Fruit fly (Drosophila melanogaster) whole organism, embryonic: ENCODE data around the gene CG13896.
A peak's percentile ranks its signal among the peaks of the same experiment; 100 is the strongest.

Experiments used
- Ada2b ChIP-seq: fragments of 200-800 bp; sonication (Bioruptor generic); IDR thresholded peaks from 2 replicates; pipeline ENCODE4 v1.3.6; 2022; ENCODE audit warnings: missing biosample characterization, missing genetic modification characterization
- Adf1 ChIP-seq: fragments of 200-800 bp; sonication (Bioruptor generic); IDR thresholded peaks from 2 replicates; pipeline ENCODE4 v1.3.6; 2022; ENCODE audit warnings: missing biosample characterization, missing genetic modification characterization
- Antp ChIP-seq: fragments of 200-800 bp; sonication (Bioruptor generic); optimal IDR thresholded peaks from 3 replicates; lab custom pipeline; 2016; ENCODE audit warnings: missing biosample characterization, missing genetic modification characterization
- BtbVII ChIP-seq: fragments of 200-800 bp; sonication (Bioruptor generic); optimal IDR thresholded peaks from 3 replicates; lab custom pipeline; 2017; ENCODE audit warnings: missing biosample characterization, mild to moderate bottlenecking, missing genetic modification characterization
- CG1024 ChIP-seq: fragments of 200-800 bp; sonication (Bioruptor generic); IDR thresholded peaks from 2 replicates; pipeline ENCODE4 v1.3.6; 2022; ENCODE audit warnings: missing biosample characterization, missing genetic modification characterization
- CG10366 ChIP-seq: fragments of 200-800 bp; sonication (Bioruptor generic); IDR thresholded peaks from 2 replicates; pipeline ENCODE4 v1.3.6; 2022; ENCODE audit warnings: missing biosample characterization, missing genetic modification characterization
- CG12155 ChIP-seq: fragments of 200-800 bp; sonication (Bioruptor generic); optimal IDR thresholded peaks from 3 replicates; lab custom pipeline; 2016; ENCODE audit warnings: missing biosample characterization, missing genetic modification characterization
- CG13123 ChIP-seq: fragments of 200-800 bp; sonication (Bioruptor generic); optimal IDR thresholded peaks from 2 replicates; lab custom pipeline; 2016; ENCODE audit warnings: missing biosample characterization, missing genetic modification characterization
- CG13624 ChIP-seq: fragments of 200-800 bp; sonication (Bioruptor generic); optimal IDR thresholded peaks from 2 replicates; lab custom pipeline; 2016; ENCODE audit warnings: missing biosample characterization, missing genetic modification characterization
- CG14014 ChIP-seq: fragments of 200-800 bp; sonication (Bioruptor generic); IDR thresholded peaks from 2 replicates; pipeline ENCODE4 v1.3.6; 2022; ENCODE audit warnings: missing biosample characterization, missing genetic modification characterization
- CG1603 ChIP-seq: fragments of 200-800 bp; sonication (Bioruptor generic); optimal IDR thresholded peaks from 2 replicates; lab custom pipeline; 2019; ENCODE audit warnings: missing biosample characterization, mild to moderate bottlenecking, missing genetic modification characterization, moderate library complexity
- CG16863 ChIP-seq: fragments of 200-800 bp; sonication (Bioruptor generic); optimal IDR thresholded peaks from 3 replicates; lab custom pipeline; 2016; ENCODE audit warnings: missing biosample characterization, missing genetic modification characterization
- CG1832 ChIP-seq: fragments of 200-800 bp; sonication (Bioruptor generic); optimal IDR thresholded peaks from 2 replicates; lab custom pipeline; 2017; ENCODE audit warnings: missing biosample characterization, mild to moderate bottlenecking, missing genetic modification characterization, inconsistent platforms
- CG31441 ChIP-seq: fragments of 200-800 bp; sonication (Bioruptor generic); IDR thresholded peaks from 2 replicates; pipeline ENCODE4 v1.3.6; 2022; ENCODE audit warnings: missing biosample characterization, missing genetic modification characterization
- CG4328 ChIP-seq: fragments of 200-800 bp; sonication (Bioruptor generic); optimal IDR thresholded peaks from 3 replicates; lab custom pipeline; 2017; ENCODE audit warnings: missing biosample characterization, missing genetic modification reagents, missing genetic modification characterization
- CG4730 ChIP-seq: fragments of 200-800 bp; sonication (Bioruptor generic); IDR thresholded peaks from 2 replicates; pipeline ENCODE4 v1.3.6; 2022; ENCODE audit warnings: missing biosample characterization, missing genetic modification characterization
- CG6765 ChIP-seq: fragments of 200-800 bp; sonication (Bioruptor generic); optimal IDR thresholded peaks from 3 replicates; lab custom pipeline; 2017; ENCODE audit warnings: missing biosample characterization, mild to moderate bottlenecking, missing genetic modification characterization
- CG7556 ChIP-seq: fragments of 200-800 bp; sonication (Bioruptor generic); optimal IDR thresholded peaks from 2 replicates; lab custom pipeline; 2017; ENCODE audit warnings: missing biosample characterization, mild to moderate bottlenecking, missing genetic modification characterization
- CG8290 ChIP-seq, 3 experiments: fragments of 200-800 bp; sonication (Bioruptor generic); optimal IDR thresholded peaks; 2 replicates each; lab custom pipeline; 2016 to 2019; ENCODE audit warnings: missing biosample characterization in 3 of 3, missing genetic modification characterization in 3 of 3, mild to moderate bottlenecking in 2 of 3, moderate library complexity in 1 of 3
- CG9932 ChIP-seq: fragments of 200-800 bp; sonication (Bioruptor generic); IDR thresholded peaks from 2 replicates; pipeline ENCODE4 v1.3.6; 2022; ENCODE audit warnings: missing biosample characterization, missing genetic modification characterization
- Camta ChIP-seq: fragments of 200-800 bp; sonication (Bioruptor generic); optimal IDR thresholded peaks from 2 replicates; lab custom pipeline; 2016; ENCODE audit warnings: missing biosample characterization, missing genetic modification characterization
- Chrac-16 ChIP-seq: fragments of 200-800 bp; sonication (Bioruptor generic); optimal IDR thresholded peaks from 3 replicates; lab custom pipeline; 2016; ENCODE audit warnings: missing biosample characterization, missing genetic modification characterization
- Deaf1 ChIP-seq: fragments of 200-800 bp; optimal IDR thresholded peaks from 3 replicates; lab custom pipeline; 2019; ENCODE audit warnings: missing biosample characterization, mild to moderate bottlenecking, missing genetic modification characterization, moderate library complexity
- Dip3 ChIP-seq: fragments of 200-800 bp; sonication (Bioruptor generic); optimal IDR thresholded peaks from 3 replicates; lab custom pipeline; 2016; ENCODE audit warnings: missing biosample characterization, missing genetic modification characterization
- Dll ChIP-seq: fragments of 200-800 bp; sonication (Bioruptor generic); IDR thresholded peaks from 4 replicates; pipeline ENCODE4 v1.3.6; 2022; ENCODE audit warnings: missing biosample characterization, missing genetic modification characterization; ENCODE audit not compliant: partially characterized antibody
- Ets65A ChIP-seq: fragments of 200-800 bp; sonication (Bioruptor generic); peaks from one replicate; lab custom pipeline; 2016; ENCODE audit warnings: missing biosample characterization, missing genetic modification characterization
- NfI ChIP-seq: fragments of 200-800 bp; sonication (Bioruptor generic); optimal IDR thresholded peaks from 3 replicates; lab custom pipeline; 2018; ENCODE audit warnings: missing biosample characterization, mild to moderate bottlenecking, missing genetic modification characterization, moderate library complexity
- PHDP ChIP-seq: fragments of 200-800 bp; sonication (Bioruptor generic); optimal IDR thresholded peaks from 3 replicates; lab custom pipeline; 2018; ENCODE audit warnings: missing biosample characterization, mild to moderate bottlenecking, missing genetic modification characterization, moderate library complexity
- Sin3A ChIP-seq: fragments of >200 bp; optimal IDR thresholded peaks from 2 replicates; lab custom pipeline; 2018
- Sry-δ ChIP-seq: fragments of 200-800 bp; sonication (Bioruptor generic); optimal IDR thresholded peaks from 2 replicates; lab custom pipeline; 2016; ENCODE audit warnings: missing biosample characterization, missing genetic modification characterization
- Ssrp ChIP-seq: fragments of 200-800 bp; sonication (Bioruptor generic); optimal IDR thresholded peaks from 2 replicates; lab custom pipeline; 2018; ENCODE audit warnings: missing biosample characterization, mild to moderate bottlenecking, missing genetic modification characterization, moderate library complexity
- ac ChIP-seq: fragments of 200-800 bp; sonication (Bioruptor generic); optimal IDR thresholded peaks from 3 replicates; lab custom pipeline; 2017; ENCODE audit warnings: missing biosample characterization, mild to moderate bottlenecking, missing genetic modification characterization
- corto ChIP-seq: fragments of 200-800 bp; sonication (Bioruptor generic); optimal IDR thresholded peaks from 2 replicates; lab custom pipeline; 2016; ENCODE audit warnings: missing biosample characterization, mild to moderate bottlenecking, missing genetic modification characterization, moderate library complexity
- dimm ChIP-seq: fragments of 200-800 bp; sonication (Bioruptor generic); IDR thresholded peaks from 2 replicates; pipeline ENCODE4 v1.3.6; 2022; ENCODE audit warnings: missing biosample characterization, missing genetic modification characterization
- esg ChIP-seq: fragments of 200-800 bp; sonication (Bioruptor generic); conservative IDR thresholded peaks from 2 replicates; pipeline ENCODE4 v1.3.6; 2022; ENCODE audit warnings: missing biosample characterization, missing genetic modification characterization
- fu2 ChIP-seq: fragments of 200-800 bp; sonication (Bioruptor generic); optimal IDR thresholded peaks from 2 replicates; lab custom pipeline; 2016; ENCODE audit warnings: missing biosample characterization, missing genetic modification characterization
- gce ChIP-seq: fragments of 200-800 bp; sonication (Bioruptor generic); IDR thresholded peaks from 3 replicates; pipeline ENCODE4 v1.3.6; 2022; ENCODE audit warnings: missing biosample characterization, missing genetic modification characterization
- hkb ChIP-seq, 2 experiments: fragments of 200-800 bp in 1 of 2; fragments of >200 bp in 1 of 2; sonication (Bioruptor generic) in 1 of 2; IDR thresholded peaks in 1 of 2; optimal IDR thresholded peaks in 1 of 2; 2 replicates each; pipeline versions ENCODE4 v1.3.6 to Lab custom; 2017 to 2022; ENCODE audit warnings: missing biosample characterization in 1 of 2, missing genetic modification characterization in 1 of 2
- knrl ChIP-seq: fragments of 200-800 bp; sonication (Bioruptor generic); IDR thresholded peaks from 3 replicates; pipeline ENCODE4 v1.3.6; 2022; ENCODE audit warnings: missing biosample characterization, missing genetic modification characterization; ENCODE audit not compliant: partially characterized antibody
- oc ChIP-seq: fragments of 200-800 bp; sonication (Bioruptor generic); optimal IDR thresholded peaks from 2 replicates; lab custom pipeline; 2018; ENCODE audit warnings: missing biosample characterization, mild to moderate bottlenecking, missing genetic modification characterization, moderate library complexity
- pan ChIP-seq, 4 experiments: fragments of >200 bp in 3 of 4; fragments of 200-800 bp in 1 of 4; sonication (Bioruptor generic) in 1 of 4; optimal IDR thresholded peaks in 3 of 4; IDR thresholded peaks in 1 of 4; 2 replicates each; pipeline versions ENCODE4 v1.3.6 to Lab custom; 2017 to 2022; ENCODE audit warnings: missing biosample characterization in 2 of 4, missing genetic modification characterization in 2 of 4, mixed read lengths in 1 of 4
- slbo ChIP-seq: fragments of 200-800 bp; sonication (Bioruptor generic); IDR thresholded peaks from 2 replicates; pipeline ENCODE4 v1.3.6; 2022; ENCODE audit warnings: missing biosample characterization, missing genetic modification characterization
- slp2 ChIP-seq: fragments of 200-800 bp; sonication (Bioruptor generic); optimal IDR thresholded peaks from 2 replicates; lab custom pipeline; 2016; ENCODE audit warnings: missing biosample characterization, missing genetic modification characterization
- ssp ChIP-seq: fragments of 200-800 bp; sonication (Bioruptor generic); IDR thresholded peaks from 2 replicates; pipeline ENCODE4 v1.3.6; 2022; ENCODE audit warnings: missing biosample characterization, missing genetic modification characterization
- tll ChIP-seq, 2 experiments: fragments of 200-800 bp in 1 of 2; fragments of >200 bp in 1 of 2; sonication (Bioruptor generic) in 1 of 2; optimal IDR thresholded peaks; 2 replicates each; lab custom pipeline; 2017 to 2019; ENCODE audit warnings: missing biosample characterization in 2 of 2, missing genetic modification characterization in 2 of 2, mild to moderate bottlenecking in 1 of 2, moderate library complexity in 1 of 2
- tup ChIP-seq: fragments of 200-800 bp; sonication (Bioruptor generic); optimal IDR thresholded peaks from 2 replicates; lab custom pipeline; 2016; ENCODE audit warnings: missing biosample characterization, mild to moderate bottlenecking, missing genetic modification characterization, moderate library complexity
- wdn ChIP-seq: fragments of 200-800 bp; sonication (Bioruptor generic); IDR thresholded peaks from 2 replicates; pipeline ENCODE4 v1.3.6; 2022; ENCODE audit warnings: missing biosample characterization, missing genetic modification characterization
- zfh1 ChIP-seq: fragments of 200-800 bp; sonication (Bioruptor generic); IDR thresholded peaks from 3 replicates; pipeline ENCODE4 v1.3.6; 2022; ENCODE audit warnings: missing biosample characterization, missing genetic modification characterization

CG13896 gene

DNA sequence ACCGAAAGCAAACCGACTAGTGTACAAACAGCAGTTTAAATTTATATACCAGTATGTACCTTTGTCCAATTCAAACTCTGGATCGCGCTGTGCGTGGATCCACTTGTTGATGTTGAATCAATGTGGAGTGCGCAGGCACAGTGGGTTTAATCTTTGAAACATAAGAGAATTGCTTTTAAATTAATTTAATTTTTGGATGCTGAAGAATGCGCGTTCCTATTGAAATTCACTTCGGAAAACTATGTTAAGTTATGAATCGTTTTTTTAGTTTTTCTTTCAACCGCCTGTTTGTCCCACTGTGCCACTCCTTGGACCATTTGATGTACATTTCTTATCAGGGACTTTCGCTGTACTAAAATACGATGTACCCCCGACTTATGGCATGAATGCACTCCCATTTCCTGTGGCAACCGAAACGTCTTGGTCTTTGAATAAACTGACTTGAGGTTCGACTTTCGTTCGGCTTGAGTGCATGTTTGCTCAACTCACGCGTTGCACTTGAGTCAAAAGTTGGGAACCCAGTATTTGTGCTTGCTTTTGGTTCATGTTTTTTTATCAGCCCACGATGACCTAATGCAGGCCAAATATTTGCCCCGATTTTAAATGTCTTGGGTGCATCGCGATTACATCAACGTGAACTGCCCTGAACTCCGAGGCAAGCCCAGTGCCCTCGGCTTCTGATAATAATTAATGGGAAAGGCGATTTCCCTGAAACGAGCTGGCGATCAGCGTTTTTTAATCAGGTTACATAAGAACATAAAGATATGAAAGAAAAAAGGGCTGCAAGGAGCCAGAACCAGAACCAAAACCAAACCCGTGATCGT is 13.1 kb upstream of the CG13896 start (continued):
- TF ChIP-seq Sry-δ (peak; percentile 54), Ets65A (peak; percentile 97), CG6765 (GFP tag; lab: Kevin White, UChicago) (peak; percentile 36), CG1603 (tag; lab: Kevin White, UChicago) (peak; percentile 95), slp2 (peak; percentile 96), tup (GFP tag; lab: Kevin White, UChicago) (peak; percentile 82), Ada2b (GFP tag; lab: Robert Waterston, UW) (peak; percentile 90), NfI (GFP tag; lab: Kevin White, UChicago) (peak; percentile 72), CG7556 (GFP tag; lab: Kevin White, UChicago) (peak; percentile 96), CG9932 (GFP tag; lab: Robert Waterston, UW) (peak; percentile 39; the same call in 1 of the 2 replicates), fu2 (GFP tag; lab: Kevin White, UChicago) (peak; percentile 50), zfh1 (peak; percentile 99), Ssrp (tag; lab: Kevin White, UChicago) (peak; percentile 89), CG1832 (no peak), PHDP (tag; lab: Kevin White, UChicago) (peak; percentile 90), tll (GFP tag; optimal IDR thresholded peaks at IDR 0.05; lab: Kevin White, UChicago) (peak in 1 of 2 experiments; percentile 59), oc (tag; lab: Kevin White, UChicago) (peak; percentile 88), BtbVII (peak; percentile 68), wdn (GFP tag; lab: Robert Waterston, UW) (peak; percentile 69; the same call in 1 of the 2 replicates), knrl (peak; percentile 32; the same call in 2 of the 3 replicates), Dll (no peak), CG12155 (GFP tag; lab: Kevin White, UChicago) (peak; percentile 82), Antp (GFP tag; lab: Kevin White, UChicago) (peak; percentile 94), dimm (GFP tag; lab: Robert Waterston, UW) (peak; percentile 77), Deaf1 (tag; lab: Kevin White, UChicago) (no peak), CG14014 (GFP tag; lab: Robert Waterston, UW) (peak; percentile 87), slbo (GFP tag; lab: Robert Waterston, UW) (peak; percentile 74), CG16863 (GFP tag; lab: Kevin White, UChicago) (peak; percentile 94), ac (GFP tag; lab: Kevin White, UChicago) (peak; percentile 98), Sin3A (lab: Kevin White, UChicago) (no peak), Chrac-16 (GFP tag; lab: Kevin White, UChicago) (peak; percentile 93), CG1024 (peak; percentile 86), CG13624 (GFP tag; lab: Kevin White, UChicago) (peak; percentile 84), ssp (peak; percentile 85), CG4328 (GFP tag; lab: Kevin White, UChicago) (peak; percentile 75), Camta (GFP tag; lab: Kevin White, UChicago) (peak; percentile 99), CG4730 (peak; percentile 83), hkb (optimal IDR thresholded peaks at IDR 0.05; lab: Kevin White, UChicago) (no peak), hkb (GFP tag; IDR thresholded peaks at IDR 0.05; lab: Robert Waterston, UW) (peak; percentile 95), Adf1 (GFP tag; lab: Robert Waterston, UW) (no peak), gce (GFP tag; lab: Robert Waterston, UW) (peak; percentile 91), corto (GFP tag; lab: Kevin White, UChicago) (peak; percentile 74), CG8290 (GFP tag; optimal IDR thresholded peaks at IDR 0.05; lab: Kevin White, UChicago) (peak; percentile 98), CG8290 (tag; optimal IDR thresholded peaks at IDR 0.05; lab: Kevin White, UChicago) (peak; percentile 49 to 90), CG13123 (GFP tag; lab: Kevin White, UChicago) (peak; percentile 81), CG10366 (GFP tag; lab: Robert Waterston, UW) (peak; percentile 90), pan (optimal IDR thresholded peaks at IDR 0.05; lab: Kevin White, UChicago) (no peak), pan (GFP tag; optimal IDR thresholded peaks at IDR 0.05 in 1 of 2, IDR thresholded peaks at IDR 0.05 in 1 of 2) (peak in 1 of 2 experiments; percentile 91), esg (GFP tag; lab: Robert Waterston, UW) (peak; percentile 87), Dip3 (GFP tag; lab: Kevin White, UChicago) (peak; percentile 26), CG31441 (GFP tag; lab: Robert Waterston, UW) (peak; percentile 98)
